Fruit fly (Drosophila melanogaster): Measurements from ENCODE around the gene fd3F.

fd3F gene

dm6 chrX:3777236-3777635 lies 24.9 kb upstream of the fd3F start (continued):
- TF ChIP-seq CG2678 (tag; optimal IDR thresholded peaks at IDR 0.05) (peak; percentile 53), peb (GFP tag; IDR thresholded peaks at IDR 0.05) (0 out of 2 replicates have a peak, but pooled peaks have one; percentile 11), gem (tag; optimal IDR thresholded peaks at IDR 0.05) (no peak), stc (GFP tag; IDR thresholded peaks at IDR 0.05) (no peak; the same call in 1 of the 2 replicates), Bgb (GFP tag; IDR thresholded peaks at IDR 0.05; ENCODE audit: partially characterized antibody) (peak; percentile 32; the same call in 1 of the 2 replicates), Ravus (GFP tag; IDR thresholded peaks at IDR 0.05) (no peak), BtbVII (GFP tag; optimal IDR thresholded peaks at IDR 0.05) (peak; percentile 79), CG3163 (GFP tag; optimal IDR thresholded peaks at IDR 0.05) (peak; percentile 64), CG11085 (GFP tag; IDR thresholded peaks at IDR 0.05) (peak; percentile 17; the same call in 1 of the 2 replicates), zen2 (GFP tag; IDR thresholded peaks at IDR 0.05; ENCODE audit: partially characterized antibody) (0 out of 3 replicates have a peak, but pooled peaks have one; percentile 26), Atf-2 (GFP tag; optimal IDR thresholded peaks at IDR 0.05) (no peak), pnt (GFP tag; optimal IDR thresholded peaks at IDR 0.05) (no peak), cato (GFP tag; optimal IDR thresholded peaks at IDR 0.05; ENCODE audit: borderline replicate concordance) (peak; percentile 12), gsb (GFP tag; IDR thresholded peaks at IDR 0.05) (no peak), Neu2 (GFP tag; optimal IDR thresholded peaks at IDR 0.05; ENCODE audit: borderline replicate concordance) (no peak), ara (GFP tag; IDR thresholded peaks at IDR 0.05) (peak; percentile 51), Ets65A (GFP tag) (no peak), CG10543 (GFP tag; optimal IDR thresholded peaks at IDR 0.05) (peak; percentile 80), CG43689 (GFP tag; IDR thresholded peaks at IDR 0.05) (no peak), run (tag; optimal IDR thresholded peaks at IDR 0.05) (peak; percentile 52), NC2α (GFP tag; optimal IDR thresholded peaks at IDR 0.05) (no peak), CG11696 (GFP tag; IDR thresholded peaks at IDR 0.05) (no peak), CG2202 (tag; optimal IDR thresholded peaks at IDR 0.05) (peak; percentile 58), Aef1 (GFP tag; IDR thresholded peaks at IDR 0.05) (peak; percentile 30; the same call in 1 of the 3 replicates), hb (GFP tag; IDR thresholded peaks at IDR 0.05; ENCODE audit: partially characterized antibody) (no peak), pum (GFP tag; optimal IDR thresholded peaks at IDR 0.05) (no peak), CG9215 (GFP tag; IDR thresholded peaks at IDR 0.05) (no peak), CG10959 (GFP tag; IDR thresholded peaks at IDR 0.05) (no peak), crol (GFP tag; IDR thresholded peaks at IDR 0.05) (peak; percentile 54; the same call in 1 of the 2 replicates), CG2199 (GFP tag; IDR thresholded peaks at IDR 0.05) (peak; percentile 55; the same call in 2 of the 3 replicates), CG13775 (GFP tag; optimal IDR thresholded peaks at IDR 0.05) (no peak), slou (GFP tag; optimal IDR thresholded peaks at IDR 0.05) (no peak), CG17568 (GFP tag; optimal IDR thresholded peaks at IDR 0.05) (peak; percentile 58), Rfx (GFP tag; IDR thresholded peaks at IDR 0.05) (peak; percentile 54; the same call in 1 of the 2 replicates), CG6765 (GFP tag; optimal IDR thresholded peaks at IDR 0.05) (no peak), CG7745 (tag; optimal IDR thresholded peaks at IDR 0.05) (no peak), Dek (tag; optimal IDR thresholded peaks at IDR 0.05) (no peak), CG1832 (GFP tag; optimal IDR thresholded peaks at IDR 0.05) (peak; percentile 91), CG11093 (GFP tag; IDR thresholded peaks at IDR 0.05) (no peak), CG3995 (GFP tag; optimal IDR thresholded peaks at IDR 0.05) (no peak), stwl (tag; optimal IDR thresholded peaks at IDR 0.05) (no peak), CG11247 (GFP tag; IDR thresholded peaks at IDR 0.05) (no peak), org-1 (GFP tag; optimal IDR thresholded peaks at IDR 0.05) (peak; percentile 31), CG1792 (GFP tag; optimal IDR thresholded peaks at IDR 0.05) (peak; percentile 36), Spps (tag; optimal IDR thresholded peaks at IDR 0.05) (peak; percentile 1), CG1233 (GFP tag; optimal IDR thresholded peaks at IDR 0.05) (peak; percentile 58), CG5953 (GFP tag; IDR thresholded peaks at IDR 0.05) (no peak), nerfin-1 (tag; optimal IDR thresholded peaks at IDR 0.05) (peak; percentile 71), NFAT (GFP tag; IDR thresholded peaks at IDR 0.05) (no peak), CG3838 (GFP tag; optimal IDR thresholded peaks at IDR 0.05) (no peak), Ets97D (GFP tag; optimal IDR thresholded peaks at IDR 0.05) (no peak), ken (GFP tag; IDR thresholded peaks at IDR 0.05) (no peak)

Measured in whole organism, embryonic.